Worm (Caenorhabditis elegans): ENCODE measurements around the gene clec-207.
A peak's percentile ranks its signal among the peaks of the same experiment; 100 is the strongest.
"Not testable (repeated sequence)": the region's sequence is repeated elsewhere in the genome, so short reads cannot be mapped to it uniquely, and the experiment has no call there.

clec-207 gene

ce11 chrV:2081269-2081668 lies 14.6 kb upstream of the clec-207 start:
- TF ChIP-seq nhr-84 (tag; optimal IDR thresholded peaks at IDR 0.05) (no peak), efl-1 (optimal IDR thresholded peaks at IDR 0.05) (no peak), efl-1 (GFP tag; optimal IDR thresholded peaks at IDR 0.05 in 1 of 2) (peak in 1 of 2 experiments; percentile 77)

- TF ChIP-seq mef-2 (tag; optimal IDR thresholded peaks at IDR 0.05) (no peak), lin-14 (GFP tag; optimal IDR thresholded peaks at IDR 0.05) (peak; percentile 65), lin-39 (tag; optimal IDR thresholded peaks at IDR 0.05) (no peak), rnt-1 (tag; optimal IDR thresholded peaks at IDR 0.05) (peak; percentile 57), C16A3.4 (tag; optimal IDR thresholded peaks at IDR 0.05) (no peak), zip-4 (GFP tag; optimal IDR thresholded peaks at IDR 0.05) (no peak)
Observed at ce11 chrV:2081894-2082293, 14.0 kb upstream of the clec-207 start.

- TF ChIP-seq C16A3.4 (tag; optimal IDR thresholded peaks at IDR 0.05) (no peak), skn-1 (tag; optimal IDR thresholded peaks at IDR 0.05) (no peak)
Observed at ce11 chrV:2083869-2084268, 12.0 kb upstream of the clec-207 start.

ce11 chrV:2085745-2086267 lies 10.1 kb upstream of the clec-207 start, which contains the start of gene F36F12.3:
Gene F36F12.3 (plus strand): TSS chrV:2085795.
- not testable (repeated sequence) for TF ChIP-seq hlh-4, xbp-1, nhr-11 (tag; optimal IDR thresholded peaks at IDR 0.05)

ce11 chrV:2090321-2090720 lies 5.6 kb upstream of the clec-207 start, which contains the start of gene ztf-28:
Gene ztf-28 (plus strand): TSS chrV:2090669.
- not testable (repeated sequence) for TF ChIP-seq sox-4 (tag; optimal IDR thresholded peaks at IDR 0.05); hpl-2 (GFP tag; optimal IDR thresholded peaks at IDR 0.05); nhr-71 (tag; optimal IDR thresholded peaks at IDR 0.05)

ce11 chrV:2095204-2095603 lies 668 bp upstream of the clec-207 start, which contains the start of gene F36F12.2:
Gene F36F12.2 (minus strand): TSS chrV:2095304.
- TF ChIP-seq lin-35 (GFP tag; optimal IDR thresholded peaks at IDR 0.05) (no peak), jun-1 (tag; optimal IDR thresholded peaks at IDR 0.05) (no peak), hlh-17 (GFP tag; optimal IDR thresholded peaks at IDR 0.05; ENCODE audit: borderline replicate concordance) (no peak), ceh-8 (GFP tag; optimal IDR thresholded peaks at IDR 0.05) (no peak), mdl-1 (tag; optimal IDR thresholded peaks at IDR 0.05) (no peak), C04F5.9 (tag; optimal IDR thresholded peaks at IDR 0.05) (no peak), unc-130 (tag; optimal IDR thresholded peaks at IDR 0.05) (no peak), nhr-77 (tag; optimal IDR thresholded peaks at IDR 0.05) (no peak), isw-1 (GFP tag; IDR thresholded peaks at IDR 0.05) (no peak), lin-13 (GFP tag; optimal IDR thresholded peaks at IDR 0.05) (no peak), ama-1 (optimal IDR thresholded peaks at IDR 0.05) (no peak), nhr-85 (tag) (no peak), fkh-8 (tag; optimal IDR thresholded peaks at IDR 0.05) (no peak), Y116A8C.19 (tag; optimal IDR thresholded peaks at IDR 0.05; ENCODE audit: borderline replicate concordance) (no peak), tbx-2 (tag; optimal IDR thresholded peaks at IDR 0.05) (no peak), efl-3 (GFP tag; optimal IDR thresholded peaks at IDR 0.05) (no peak), nhr-71 (tag; optimal IDR thresholded peaks at IDR 0.05) (no peak), nhr-47 (tag; optimal IDR thresholded peaks at IDR 0.05) (no peak)

All from whole organism, L1 larva.